Worm (Caenorhabditis elegans): ENCODE data around the gene hic-1.

ce11 chrX:6572987-6573386, 25.6 kb downstream of the hic-1 start:
- TF ChIP-seq cog-1 (tag; optimal IDR thresholded peaks at IDR 0.05) (no peak), ztf-29 (GFP tag; IDR thresholded peaks at IDR 0.05) (no peak), T22C8.4 (GFP tag; IDR thresholded peaks at IDR 0.05) (no peak), med-1 (GFP tag; optimal IDR thresholded peaks at IDR 0.05; ENCODE audit: insufficient read depth) (no peak), ztf-23 (GFP tag; IDR thresholded peaks at IDR 0.05) (no peak), flt-1 (GFP tag; IDR thresholded peaks at IDR 0.05) (no peak), ref-1 (GFP tag; conservative IDR thresholded peaks at IDR 0.05) (no peak)

All from whole organism, midembryonic.